Fruit fly (Drosophila melanogaster) whole organism, adult: Measurements from ENCODE around the gene Flacc.

Experiments
- CG12768 ChIP-seq: fragments of 200-800 bp; sonication (Bioruptor generic); optimal IDR thresholded peaks from 2 replicates; lab custom pipeline; 2017; ENCODE audit warnings: missing biosample characterization, missing genetic modification characterization, mild to moderate bottlenecking, moderate library complexity, missing genetic modification reagents
- CG7045 ChIP-seq: fragments of 200-800 bp; sonication (Bioruptor generic); optimal IDR thresholded peaks from 2 replicates; lab custom pipeline; 2017; ENCODE audit warnings: missing biosample characterization, mild to moderate bottlenecking, missing genetic modification characterization
- pad ChIP-seq: fragments of 200-800 bp; sonication (Bioruptor generic); optimal IDR thresholded peaks from 3 replicates; lab custom pipeline; 2017; ENCODE audit warnings: missing biosample characterization, missing genetic modification characterization, mild to moderate bottlenecking, moderate library complexity, missing genetic modification reagents

DNA sequence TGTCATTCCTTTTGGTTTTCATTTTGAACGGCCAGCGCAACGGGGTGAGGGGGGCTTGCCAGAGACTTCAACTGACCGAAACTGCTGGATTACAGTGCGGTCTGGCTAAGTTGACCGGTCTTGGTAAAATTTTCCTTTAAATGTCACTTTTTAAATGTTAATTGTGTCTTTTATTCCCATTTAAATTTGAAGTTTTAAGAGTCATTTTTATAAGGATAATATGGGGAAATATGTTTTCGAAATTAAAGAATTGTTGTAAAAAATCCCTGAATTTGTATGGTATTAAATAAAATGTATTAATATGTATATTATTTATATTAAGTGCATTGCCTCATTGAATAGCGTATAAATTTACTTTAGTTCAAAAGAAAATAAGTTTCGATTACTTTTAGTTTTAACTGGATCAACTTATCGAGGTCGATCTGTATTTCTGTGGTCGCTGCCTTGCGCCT lies 35.2 kb upstream of the Flacc start:
- TF ChIP-seq pad (GFP tag; lab: Kevin White, UChicago): no peak
- no peak for TF ChIP-seq CG12768 (GFP tag; lab: Kevin White, UChicago)
- no peak for TF ChIP-seq CG7045 (GFP tag; lab: Kevin White, UChicago)
